Worm (Caenorhabditis elegans) whole organism, midembryonic: Measurements from ENCODE around the gene scl-23.

Source experiments
- flt-1 ChIP-seq: fragments of 200-800 bp; sonication (Bioruptor generic); IDR thresholded peaks from 2 replicates; pipeline ENCODE4 v1.3.6; 2022; ENCODE audit warnings: missing genetic modification characterization, missing compliant biosample characterization
- klf-2 ChIP-seq: fragments of 200-800 bp; sonication (Bioruptor generic); conservative IDR thresholded peaks from 2 replicates; pipeline ENCODE4 v1.3.6; 2022; ENCODE audit warnings: missing genetic modification reagents, missing genetic modification characterization, missing compliant biosample characterization
- ref-1 ChIP-seq: fragments of 200-800 bp; sonication (Bioruptor generic); conservative IDR thresholded peaks from 2 replicates; pipeline ENCODE4 v1.3.6; 2022; ENCODE audit warnings: missing genetic modification reagents, missing genetic modification characterization, missing compliant biosample characterization
- ztf-23 ChIP-seq: fragments of 200-800 bp; sonication (Bioruptor generic); IDR thresholded peaks from 2 replicates; pipeline ENCODE4 v1.3.6; 2022; ENCODE audit warnings: missing genetic modification reagents, missing genetic modification characterization, missing compliant biosample characterization
- ztf-29 ChIP-seq: fragments of 200-800 bp; sonication (Bioruptor generic); IDR thresholded peaks from 2 replicates; pipeline ENCODE4 v1.3.6; 2022; ENCODE audit warnings: missing genetic modification reagents, missing genetic modification characterization, missing compliant biosample characterization

ce11 chrIV:82309-82708 lies 7.6 kb downstream of the scl-23 start:
- TF ChIP-seq ztf-23 (no peak), ztf-29 (no peak), klf-2 (GFP tag; lab: Robert Waterston, UW) (no peak), flt-1 (GFP tag; lab: Robert Waterston, UW) (no peak), ref-1 (GFP tag; lab: Robert Waterston, UW) (no peak)
